Fruit fly (Drosophila melanogaster) whole organism, prepupa: ENCODE data around the gene mRpL46.
A peak's percentile ranks its signal among the peaks of the same experiment; 100 is the strongest.

ENCODE experiments used
- CG10631 ChIP-seq: fragments of 200-800 bp; sonication (Bioruptor generic); optimal IDR thresholded peaks from 2 replicates; lab custom pipeline; 2016; ENCODE audit warnings: missing biosample characterization, missing genetic modification characterization
- CG11294 ChIP-seq: fragments of 200-800 bp; sonication (Bioruptor generic); IDR thresholded peaks from 2 replicates; pipeline ENCODE4 v1.3.6; 2022; ENCODE audit warnings: missing biosample characterization, missing genetic modification characterization
- CG11762 ChIP-seq: fragments of 200-800 bp; sonication (Bioruptor generic); optimal IDR thresholded peaks from 3 replicates; lab custom pipeline; 2016; ENCODE audit warnings: missing biosample characterization, missing genetic modification characterization; ENCODE audit not compliant: insufficient read depth
- CG11902 ChIP-seq: fragments of 200-800 bp; sonication (Bioruptor generic); optimal IDR thresholded peaks from 3 replicates; lab custom pipeline; 2016; ENCODE audit warnings: missing biosample characterization, missing genetic modification characterization
- CG15336 ChIP-seq: fragments of 200-800 bp; sonication (Bioruptor generic); IDR thresholded peaks from 2 replicates; pipeline ENCODE4 v1.3.6; 2022; ENCODE audit warnings: missing biosample characterization, missing genetic modification characterization
- CG1621 ChIP-seq: fragments of 200-800 bp; sonication (Bioruptor generic); optimal IDR thresholded peaks from 3 replicates; lab custom pipeline; 2018; ENCODE audit warnings: missing biosample characterization, mild to moderate bottlenecking, missing genetic modification characterization
- CG16779 ChIP-seq: fragments of 200-800 bp; sonication (Bioruptor generic); optimal IDR thresholded peaks from 3 replicates; lab custom pipeline; 2017; ENCODE audit warnings: missing biosample characterization, mild to moderate bottlenecking, missing genetic modification characterization
- CG3032 ChIP-seq: fragments of 200-800 bp; optimal IDR thresholded peaks from 2 replicates; lab custom pipeline; 2019; ENCODE audit warnings: missing biosample characterization, mild to moderate bottlenecking, missing genetic modification characterization, moderate library complexity
- CG32006 ChIP-seq: fragments of 200-800 bp; sonication (Bioruptor generic); optimal IDR thresholded peaks from 3 replicates; lab custom pipeline; 2017; ENCODE audit warnings: missing biosample characterization, mild to moderate bottlenecking, missing genetic modification characterization
- CG34406 ChIP-seq: fragments of 200-800 bp; sonication (Bioruptor generic); optimal IDR thresholded peaks from 3 replicates; lab custom pipeline; 2016; ENCODE audit warnings: missing biosample characterization, missing genetic modification characterization
- CG3919 ChIP-seq: fragments of 200-800 bp; sonication (Bioruptor generic); optimal IDR thresholded peaks from 3 replicates; lab custom pipeline; 2016; ENCODE audit warnings: missing biosample characterization, missing genetic modification characterization
- CG4318 ChIP-seq: fragments of 200-800 bp; sonication (Bioruptor generic); optimal IDR thresholded peaks from 3 replicates; lab custom pipeline; 2017; ENCODE audit warnings: missing biosample characterization, mild to moderate bottlenecking, missing genetic modification characterization
- CG6163 ChIP-seq: fragments of 200-800 bp; sonication (Bioruptor generic); IDR thresholded peaks from 3 replicates; pipeline ENCODE4 v1.3.6; 2022; ENCODE audit warnings: missing biosample characterization, missing genetic modification characterization
- CG6276 ChIP-seq: fragments of 200-800 bp; sonication (Bioruptor generic); optimal IDR thresholded peaks from 2 replicates; lab custom pipeline; 2017; ENCODE audit warnings: missing biosample characterization, mild to moderate bottlenecking, missing genetic modification characterization
- CG6808 ChIP-seq: fragments of 200-800 bp; sonication (Bioruptor generic); optimal IDR thresholded peaks from 3 replicates; lab custom pipeline; 2017; ENCODE audit warnings: missing biosample characterization, missing genetic modification characterization, mild to moderate bottlenecking, moderate library complexity, missing genetic modification reagents
- CG7368 ChIP-seq: fragments of 200-800 bp; sonication (Bioruptor generic); optimal IDR thresholded peaks from 3 replicates; lab custom pipeline; 2016; ENCODE audit warnings: missing biosample characterization, missing genetic modification characterization
- CG8119 ChIP-seq: fragments of 200-800 bp; sonication (Bioruptor generic); IDR thresholded peaks from 3 replicates; pipeline ENCODE4 v1.3.6; 2022; ENCODE audit warnings: missing biosample characterization, missing genetic modification characterization
- CG8319 ChIP-seq: fragments of 200-800 bp; sonication (Bioruptor generic); optimal IDR thresholded peaks from 3 replicates; lab custom pipeline; 2016; ENCODE audit warnings: missing biosample characterization, missing genetic modification characterization
- CG8632 ChIP-seq: fragments of 200-800 bp; sonication (Bioruptor generic); optimal IDR thresholded peaks from 3 replicates; lab custom pipeline; 2016; ENCODE audit warnings: missing biosample characterization, missing genetic modification characterization
- CG9139 ChIP-seq: fragments of 200-800 bp; sonication (Bioruptor generic); optimal IDR thresholded peaks from 3 replicates; lab custom pipeline; 2017; ENCODE audit warnings: missing biosample characterization, mild to moderate bottlenecking, missing genetic modification characterization
- Eip75B ChIP-seq: fragments of 200-800 bp; sonication (Bioruptor generic); optimal IDR thresholded peaks from 3 replicates; lab custom pipeline; 2016; ENCODE audit warnings: missing biosample characterization, missing genetic modification characterization
- Eip78C ChIP-seq: fragments of 200-800 bp; sonication (Bioruptor generic); peaks from one replicate; lab custom pipeline; 2016; ENCODE audit warnings: missing biosample characterization, missing genetic modification characterization
- Gug ChIP-seq: fragments of 200-800 bp; sonication (Bioruptor generic); IDR thresholded peaks from 2 replicates; pipeline ENCODE4 v1.3.6; 2022; ENCODE audit warnings: missing biosample characterization, missing genetic modification characterization
- Hr39 ChIP-seq: fragments of 200-800 bp; sonication (Bioruptor generic); optimal IDR thresholded peaks from 2 replicates; lab custom pipeline; 2016; ENCODE audit warnings: missing biosample characterization, missing genetic modification characterization
- Hr4 ChIP-seq: fragments of 200-800 bp; sonication (Bioruptor generic); optimal IDR thresholded peaks from 3 replicates; lab custom pipeline; 2016; ENCODE audit warnings: missing biosample characterization, missing genetic modification characterization
- Lpt ChIP-seq: fragments of 200-800 bp; sonication (Bioruptor generic); optimal IDR thresholded peaks from 3 replicates; lab custom pipeline; 2016; ENCODE audit warnings: missing biosample characterization, missing genetic modification characterization
- Met ChIP-seq: fragments of 200-800 bp; sonication (Bioruptor generic); optimal IDR thresholded peaks from 3 replicates; lab custom pipeline; 2016; ENCODE audit warnings: missing biosample characterization, missing genetic modification characterization
- OdsH ChIP-seq: fragments of 200-800 bp; sonication (Bioruptor generic); optimal IDR thresholded peaks from 3 replicates; lab custom pipeline; 2016; ENCODE audit warnings: missing biosample characterization, missing genetic modification characterization
- Smox ChIP-seq: fragments of 200-800 bp; sonication (Bioruptor generic); optimal IDR thresholded peaks from 3 replicates; lab custom pipeline; 2016; ENCODE audit warnings: missing biosample characterization, missing genetic modification characterization
- Sox102F ChIP-seq: fragments of 200-800 bp; sonication (Bioruptor generic); optimal IDR thresholded peaks from 2 replicates; lab custom pipeline; 2016; ENCODE audit warnings: missing biosample characterization, mild to moderate bottlenecking, missing genetic modification characterization
- Sox14 ChIP-seq: fragments of 200-800 bp; sonication (Bioruptor generic); optimal IDR thresholded peaks from 3 replicates; lab custom pipeline; 2016; ENCODE audit warnings: missing biosample characterization, missing genetic modification characterization
- Sox15 ChIP-seq: fragments of 200-800 bp; sonication (Bioruptor generic); optimal IDR thresholded peaks from 3 replicates; lab custom pipeline; 2016; ENCODE audit warnings: missing biosample characterization, missing genetic modification characterization
- achi ChIP-seq: fragments of 200-800 bp; sonication (Bioruptor generic); optimal IDR thresholded peaks from 3 replicates; lab custom pipeline; 2016; ENCODE audit warnings: missing biosample characterization, missing genetic modification characterization
- acj6 ChIP-seq: fragments of 200-800 bp; sonication (Bioruptor generic); optimal IDR thresholded peaks from 3 replicates; lab custom pipeline; 2016; ENCODE audit warnings: missing biosample characterization, missing genetic modification characterization
- cyc ChIP-seq: fragments of 200-800 bp; sonication (Bioruptor generic); optimal IDR thresholded peaks from 3 replicates; lab custom pipeline; 2016; ENCODE audit warnings: missing biosample characterization, missing genetic modification characterization
- dac ChIP-seq: fragments of 200-800 bp; sonication (Bioruptor generic); optimal IDR thresholded peaks from 2 replicates; lab custom pipeline; 2017; ENCODE audit warnings: missing biosample characterization, mild to moderate bottlenecking, missing genetic modification characterization
- dsx ChIP-seq: fragments of 200-800 bp; optimal IDR thresholded peaks from 3 replicates; lab custom pipeline; 2019; ENCODE audit warnings: missing biosample characterization, mild to moderate bottlenecking, missing genetic modification characterization, moderate library complexity; ENCODE audit not compliant: poor library complexity, severe bottlenecking
- esn ChIP-seq: fragments of 200-800 bp; sonication (Bioruptor generic); optimal IDR thresholded peaks from 2 replicates; lab custom pipeline; 2016; ENCODE audit warnings: missing biosample characterization, mild to moderate bottlenecking, missing genetic modification characterization, moderate library complexity
- fd59A ChIP-seq: fragments of 200-800 bp; sonication (Bioruptor generic); optimal IDR thresholded peaks from 2 replicates; lab custom pipeline; 2017; ENCODE audit warnings: missing biosample characterization, mild to moderate bottlenecking, missing genetic modification characterization, missing genetic modification reagents
- fkh ChIP-seq: fragments of 200-800 bp; sonication (Bioruptor generic); optimal IDR thresholded peaks from 3 replicates; lab custom pipeline; 2017; ENCODE audit warnings: missing biosample characterization, mild to moderate bottlenecking, missing genetic modification characterization, moderate library complexity
- net ChIP-seq: fragments of 200-800 bp; sonication (Bioruptor generic); optimal IDR thresholded peaks from 3 replicates; lab custom pipeline; 2016; ENCODE audit warnings: missing biosample characterization, missing genetic modification characterization
- pdm3 ChIP-seq: fragments of 200-800 bp; sonication (Bioruptor generic); optimal IDR thresholded peaks from 3 replicates; lab custom pipeline; 2016; ENCODE audit warnings: missing biosample characterization, missing genetic modification characterization
- salr ChIP-seq, 2 experiments: fragments of 200-800 bp; sonication (Bioruptor generic); optimal IDR thresholded peaks; 3 replicates each; lab custom pipeline; 2016 to 2018; ENCODE audit warnings: missing biosample characterization in 2 of 2, missing genetic modification characterization in 2 of 2, mild to moderate bottlenecking in 1 of 2
- spab ChIP-seq: fragments of 200-800 bp; sonication (Bioruptor generic); optimal IDR thresholded peaks from 2 replicates; lab custom pipeline; 2017; ENCODE audit warnings: missing biosample characterization, mild to moderate bottlenecking, missing genetic modification characterization, missing genetic modification reagents
- ss ChIP-seq, 2 experiments: fragments of 200-800 bp; sonication (Bioruptor generic); optimal IDR thresholded peaks; 2 replicates in 1 of 2; 3 replicates in 1 of 2; lab custom pipeline; 2017 to 2018; ENCODE audit warnings: mild to moderate bottlenecking in 2 of 2, missing biosample characterization in 2 of 2, missing genetic modification characterization in 2 of 2, moderate library complexity in 1 of 2
- svp ChIP-seq: fragments of 200-800 bp; sonication (Bioruptor generic); peaks from one replicate; lab custom pipeline; 2016; ENCODE audit warnings: missing biosample characterization, missing genetic modification characterization
- topi ChIP-seq: fragments of 200-800 bp; sonication (Bioruptor generic); optimal IDR thresholded peaks from 3 replicates; lab custom pipeline; 2016; ENCODE audit warnings: missing biosample characterization, missing genetic modification characterization
- vri ChIP-seq: fragments of 200-800 bp; sonication (Bioruptor generic); optimal IDR thresholded peaks from 3 replicates; lab custom pipeline; 2016; ENCODE audit warnings: missing biosample characterization, mild to moderate bottlenecking, missing genetic modification characterization

mRpL46 gene

DNA sequence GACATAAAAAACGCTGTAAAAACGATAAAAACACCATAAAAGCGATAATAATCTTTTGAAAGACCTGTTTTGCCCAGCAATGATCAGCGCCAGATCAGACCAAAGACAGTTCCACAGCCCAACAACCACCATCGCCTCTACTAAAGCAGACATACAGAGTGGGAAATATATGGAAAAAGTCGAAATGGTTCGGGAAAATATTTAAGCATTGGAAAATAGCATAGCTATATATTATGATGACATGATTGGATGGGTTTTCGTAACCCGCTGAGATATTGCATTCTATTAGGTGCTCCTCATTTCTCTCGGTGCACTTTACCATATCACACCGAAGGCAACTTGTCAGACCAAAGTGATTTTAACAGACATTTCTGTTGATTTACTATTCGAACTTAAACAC, 31.4 kb downstream of the mRpL46 start (continued):
- TF ChIP-seq CG11294 (GFP tag; lab: Robert Waterston, UW): peak; percentile 83
- peak; percentile 84 for TF ChIP-seq fd59A (GFP tag; lab: Kevin White, UChicago)
- peak; percentile 80 for TF ChIP-seq CG11762 (GFP tag; lab: Kevin White, UChicago)
- TF ChIP-seq CG15336 (GFP tag; lab: Robert Waterston, UW): peak; percentile 90
- TF ChIP-seq spab (GFP tag; lab: Kevin White, UChicago): peak; percentile 82
- TF ChIP-seq pdm3 (GFP tag; lab: Kevin White, UChicago): peak; percentile 87
- peak; percentile 96 for TF ChIP-seq Eip78C
- peak; percentile 75 for TF ChIP-seq topi (GFP tag; lab: Kevin White, UChicago)
- no peak for TF ChIP-seq fkh (GFP tag; lab: Kevin White, UChicago)
- no peak for TF ChIP-seq CG8632 (GFP tag; lab: Kevin White, UChicago)
- TF ChIP-seq dsx (GFP tag; lab: Kevin White, UChicago): peak; percentile 85
- TF ChIP-seq CG34406 (GFP tag; lab: Kevin White, UChicago): peak; percentile 80
- TF ChIP-seq CG6276 (GFP tag; lab: Kevin White, UChicago): no peak
- peak; percentile 93 for TF ChIP-seq CG6163 (GFP tag; lab: Robert Waterston, UW)
- TF ChIP-seq CG6808 (GFP tag; lab: Kevin White, UChicago): no peak
- peak; percentile 82 for TF ChIP-seq CG32006 (GFP tag; lab: Kevin White, UChicago)
- TF ChIP-seq CG1621: peak; percentile 85
- peak; percentile 82 to 85 for TF ChIP-seq ss (GFP tag; optimal IDR thresholded peaks at IDR 0.05; lab: Kevin White, UChicago)
- TF ChIP-seq Smox (GFP tag; lab: Kevin White, UChicago): no peak
- peak; percentile 68 for TF ChIP-seq cyc

DNA sequence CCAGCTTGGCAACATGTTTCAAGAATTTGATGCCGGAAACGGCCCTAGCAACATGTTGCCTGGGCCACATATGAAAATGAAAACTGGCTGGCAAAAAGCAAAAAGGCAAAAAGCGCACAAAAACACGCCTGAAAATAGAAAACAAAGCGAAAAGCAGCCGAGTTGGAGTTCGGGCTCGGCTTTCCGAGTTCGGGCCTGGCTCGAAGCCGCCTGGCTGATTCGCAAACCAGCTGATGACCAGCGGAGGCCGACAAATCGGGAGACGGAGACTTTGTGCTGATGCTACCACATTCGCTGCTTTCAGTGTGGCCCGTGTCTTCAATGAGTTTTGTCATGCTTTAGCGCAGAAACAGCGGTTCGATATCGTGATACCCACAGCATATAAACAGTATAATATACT, 33.0 kb downstream of the mRpL46 start, which contains the start of gene GV1:
Gene GV1, plus strand, starts transcription at position 301 of the 400 bp plus-strand sequence.
- TF ChIP-seq acj6 (GFP tag; lab: Kevin White, UChicago): no peak
- no peak for TF ChIP-seq CG8319
- peak; percentile 96 to 97 for TF ChIP-seq ss (GFP tag; optimal IDR thresholded peaks at IDR 0.05; lab: Kevin White, UChicago)
- peak; percentile 28 for TF ChIP-seq CG8632 (GFP tag; lab: Kevin White, UChicago)
- TF ChIP-seq dac (GFP tag; lab: Kevin White, UChicago): no peak
- peak in 1 of 2 experiments; percentile 52 for TF ChIP-seq salr (GFP tag; optimal IDR thresholded peaks at IDR 0.05; lab: Kevin White, UChicago)
- TF ChIP-seq Sox15: no peak
- TF ChIP-seq CG11294 (GFP tag; lab: Robert Waterston, UW): peak; percentile 39; the same call in 1 of the 2 replicates
- peak; percentile 37 for TF ChIP-seq Sox102F (GFP tag; lab: Kevin White, UChicago)
- no peak for TF ChIP-seq Hr39 (GFP tag; lab: Kevin White, UChicago)
- no peak for TF ChIP-seq CG10631 (GFP tag; lab: Kevin White, UChicago)
- peak; percentile 59 for TF ChIP-seq CG3032
- no peak for TF ChIP-seq topi (GFP tag; lab: Kevin White, UChicago)
- TF ChIP-seq CG16779 (tag; lab: Kevin White, UChicago): peak; percentile 90
- no peak for TF ChIP-seq achi (GFP tag; lab: Kevin White, UChicago)
- TF ChIP-seq CG11762 (GFP tag; lab: Kevin White, UChicago): no peak
- peak; percentile 86 for TF ChIP-seq CG8119 (GFP tag; lab: Robert Waterston, UW)
- peak; percentile 42 for TF ChIP-seq vri (GFP tag; lab: Kevin White, UChicago)
- peak; percentile 82 for TF ChIP-seq CG15336 (GFP tag; lab: Robert Waterston, UW)
- TF ChIP-seq CG6808 (GFP tag; lab: Kevin White, UChicago): peak; percentile 95
- peak; percentile 76 for TF ChIP-seq net (GFP tag; lab: Kevin White, UChicago)
- peak; percentile 50 for TF ChIP-seq Eip75B (GFP tag; lab: Kevin White, UChicago)
- 0 out of 2 replicates have a peak, but pooled peaks have one; percentile 20 for TF ChIP-seq Gug (GFP tag; lab: Robert Waterston, UW)
- peak; percentile 97 for TF ChIP-seq CG9139 (GFP tag; lab: Kevin White, UChicago)
- TF ChIP-seq Lpt: peak; percentile 57
- peak; percentile 18 for TF ChIP-seq Hr4 (GFP tag; lab: Kevin White, UChicago)
- TF ChIP-seq fkh (GFP tag; lab: Kevin White, UChicago): no peak
- TF ChIP-seq CG6163 (GFP tag; lab: Robert Waterston, UW): peak; percentile 90
- peak; percentile 87 for TF ChIP-seq spab (GFP tag; lab: Kevin White, UChicago)
- TF ChIP-seq CG11902 (GFP tag; lab: Kevin White, UChicago): no peak
- peak; percentile 87 for TF ChIP-seq dsx (GFP tag; lab: Kevin White, UChicago)
- no peak for TF ChIP-seq CG4318 (GFP tag; lab: Kevin White, UChicago)
- no peak for TF ChIP-seq OdsH
- peak; percentile 43 for TF ChIP-seq Met (GFP tag; lab: Kevin White, UChicago)
- TF ChIP-seq CG3919 (GFP tag; lab: Kevin White, UChicago): peak; percentile 51
- peak; percentile 30 for TF ChIP-seq esn
- no peak for TF ChIP-seq CG7368 (GFP tag; lab: Kevin White, UChicago)
- peak; percentile 0 for TF ChIP-seq Sox14 (GFP tag; lab: Kevin White, UChicago)
- TF ChIP-seq fd59A (GFP tag; lab: Kevin White, UChicago): peak; percentile 53
- TF ChIP-seq svp (GFP tag; lab: Kevin White, UChicago): no peak
